Worm (Caenorhabditis elegans): ENCODE measurements around the gene F52H2.5.

DNA sequence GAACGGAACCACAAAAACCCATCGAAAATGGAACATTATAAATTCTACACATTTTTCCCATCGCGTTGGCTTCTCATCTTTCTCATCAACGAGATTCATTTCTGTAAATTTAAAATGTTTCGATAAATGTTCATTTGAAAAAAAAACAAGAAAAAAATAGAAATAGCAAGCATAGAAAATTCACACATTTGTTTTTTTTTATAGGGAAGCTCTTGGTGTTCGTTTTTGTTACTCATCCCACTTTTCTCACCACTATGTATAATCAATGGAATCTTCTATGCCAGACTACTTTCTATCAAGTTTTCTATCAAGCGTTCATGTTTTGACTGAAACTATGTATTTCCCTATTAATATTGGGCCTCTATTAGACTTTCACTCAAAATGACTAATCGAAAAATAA is 4.2 kb upstream of the F52H2.5 start, which contains the start of gene dhcr-24:
- no peak for TF ChIP-seq flt-1 (GFP tag; IDR thresholded peaks at IDR 0.05)
- no peak for TF ChIP-seq cog-1 (tag; optimal IDR thresholded peaks at IDR 0.05)
- no peak for TF ChIP-seq ztf-23 (GFP tag; IDR thresholded peaks at IDR 0.05)
- TF ChIP-seq T22C8.4 (GFP tag; IDR thresholded peaks at IDR 0.05): no peak
- no peak for TF ChIP-seq klf-2 (GFP tag; conservative IDR thresholded peaks at IDR 0.05)

Data from whole organism, midembryonic.